Fruit fly (Drosophila melanogaster): ENCODE measurements around the gene CG10512.

- TF ChIP-seq CG6854 (GFP tag; optimal IDR thresholded peaks at IDR 0.05) (no peak), Sox102F (GFP tag; optimal IDR thresholded peaks at IDR 0.05) (no peak), acj6 (GFP tag; optimal IDR thresholded peaks at IDR 0.05) (no peak), CG6792 (GFP tag; optimal IDR thresholded peaks at IDR 0.05) (no peak), CG31627 (GFP tag; optimal IDR thresholded peaks at IDR 0.05) (no peak), Eip78C (GFP tag) (peak; percentile 29), CG3032 (tag; optimal IDR thresholded peaks at IDR 0.05) (no peak), Eip93F (GFP tag; optimal IDR thresholded peaks at IDR 0.05) (no peak), CG1621 (tag; optimal IDR thresholded peaks at IDR 0.05) (no peak), CG10631 (GFP tag; optimal IDR thresholded peaks at IDR 0.05) (no peak), achi (GFP tag; optimal IDR thresholded peaks at IDR 0.05) (no peak)
These were observed 17.1 kb upstream of the CG10512 start for dm6 chr3L:21185622-21186021.
